Worm (Caenorhabditis elegans) whole organism, young adult: ENCODE measurements around the gene srw-24.

Experiments
- B0035.1 ChIP-seq: sonication (generic microtip); optimal IDR thresholded peaks from 2 replicates; lab custom pipeline; 2016; ENCODE audit warnings: missing genetic modification characterization, mild to moderate bottlenecking, missing compliant biosample characterization, missing genotype, missing genetic modification reagents
- F33H1.4 ChIP-seq: fragments of 200-800 bp; sonication (Bioruptor generic); IDR thresholded peaks from 2 replicates; pipeline ENCODE4 v1.3.6; 2022; ENCODE audit warnings: missing genetic modification reagents, missing genetic modification characterization, missing compliant biosample characterization
- F55B11.4 ChIP-seq: sonication (generic microtip); optimal IDR thresholded peaks from 2 replicates; lab custom pipeline; 2016; ENCODE audit warnings: missing compliant biosample characterization, missing genetic modification characterization, borderline replicate concordance; ENCODE audit not compliant: insufficient read depth
- F57C9.4 ChIP-seq: sonication (generic microtip); optimal IDR thresholded peaks from 2 replicates; lab custom pipeline; 2017; ENCODE audit warnings: mild to moderate bottlenecking, missing genetic modification characterization, missing compliant biosample characterization
- K11D2.4 ChIP-seq: fragments of 200-800 bp; sonication (Bioruptor generic); IDR thresholded peaks from 2 replicates; pipeline ENCODE4 v1.3.6; 2022; ENCODE audit warnings: missing genetic modification reagents, missing genetic modification characterization, missing compliant biosample characterization
- K12H6.12 ChIP-seq: fragments of 200-800 bp; sonication (Bioruptor generic); optimal IDR thresholded peaks from 2 replicates; lab custom pipeline; 2018; ENCODE audit warnings: mild to moderate bottlenecking, missing genetic modification characterization, missing compliant biosample characterization
- T07F8.4 ChIP-seq: sonication (generic microtip); optimal IDR thresholded peaks from 2 replicates; lab custom pipeline; 2016; ENCODE audit warnings: mild to moderate bottlenecking, missing genetic modification characterization, moderate library complexity, missing compliant biosample characterization
- Y53F4B.3 ChIP-seq: fragments of 200-800 bp; sonication (Bioruptor generic); IDR thresholded peaks from 2 replicates; pipeline ENCODE4 v1.3.6; 2022; ENCODE audit warnings: missing genetic modification reagents, missing genetic modification characterization, missing compliant biosample characterization
- Y53G8AR.9 ChIP-seq: fragments of 200-800 bp; sonication (Bioruptor generic); conservative IDR thresholded peaks from 2 replicates; pipeline ENCODE4 v1.3.6; 2022; ENCODE audit warnings: missing genetic modification reagents, missing genetic modification characterization, missing compliant biosample characterization
- Y95B8A.8 ChIP-seq: fragments of 200-800 bp; sonication (Bioruptor generic); IDR thresholded peaks from 2 replicates; pipeline ENCODE4 v1.3.6; 2022; ENCODE audit warnings: missing genetic modification reagents, missing genetic modification characterization, missing compliant biosample characterization
- ZK185.1 ChIP-seq: sonication (generic microtip); optimal IDR thresholded peaks from 2 replicates; lab custom pipeline; 2016; ENCODE audit warnings: mild to moderate bottlenecking, missing genetic modification characterization, missing compliant biosample characterization; ENCODE audit not compliant: poor library complexity, severe bottlenecking
- akir-1 ChIP-seq: fragments of 200-800 bp; sonication (Bioruptor generic); optimal IDR thresholded peaks from 2 replicates; lab custom pipeline; 2018; ENCODE audit warnings: mild to moderate bottlenecking, missing genetic modification characterization, moderate library complexity, missing compliant biosample characterization
- ama-1 ChIP-seq, 3 experiments: fragments of 150-350 bp in 1 of 3; sonication (generic microtip) in 2 of 3; optimal IDR thresholded peaks; 2 replicates each; lab custom pipeline; 2014 to 2018; ENCODE audit warnings: missing biosample characterization in 2 of 3, missing genetic modification characterization in 2 of 3, missing genetic modification reagents in 2 of 3
- aptf-3 ChIP-seq: fragments of 200-800 bp; sonication (Bioruptor generic); IDR thresholded peaks from 2 replicates; pipeline ENCODE4 v1.3.6; 2022; ENCODE audit warnings: missing genetic modification characterization, missing compliant biosample characterization
- attf-3 ChIP-seq: fragments of 200-800 bp; sonication (Bioruptor generic); conservative IDR thresholded peaks from 2 replicates; pipeline ENCODE4 v1.3.6; 2022; ENCODE audit warnings: missing genetic modification reagents, missing genetic modification characterization, missing compliant biosample characterization
- attf-5 ChIP-seq: fragments of 200-800 bp; sonication (Bioruptor generic); optimal IDR thresholded peaks from 2 replicates; lab custom pipeline; 2018; ENCODE audit warnings: mild to moderate bottlenecking, missing genetic modification characterization, missing compliant biosample characterization
- ccch-3 ChIP-seq: fragments of 200-800 bp; sonication (Bioruptor generic); optimal IDR thresholded peaks from 2 replicates; lab custom pipeline; 2018; ENCODE audit warnings: mild to moderate bottlenecking, missing genetic modification characterization, missing compliant biosample characterization
- cebp-1 ChIP-seq, 2 experiments: fragments of 200-800 bp in 1 of 2; sonication (Bioruptor generic) in 1 of 2; sonication (generic microtip) in 1 of 2; IDR thresholded peaks in 1 of 2; optimal IDR thresholded peaks in 1 of 2; 2 replicates each; pipeline versions ENCODE4 v1.3.6 to Lab custom; 2017 to 2022; ENCODE audit warnings: missing compliant biosample characterization in 2 of 2, missing genetic modification characterization in 2 of 2, mild to moderate bottlenecking in 1 of 2, missing genetic modification reagents in 1 of 2, moderate library complexity in 1 of 2
- ceh-27 ChIP-seq: fragments of 200-800 bp; sonication (Bioruptor generic); optimal IDR thresholded peaks from 2 replicates; lab custom pipeline; 2018; ENCODE audit warnings: mild to moderate bottlenecking, missing genetic modification characterization, moderate library complexity, missing compliant biosample characterization
- dpff-1 ChIP-seq: sonication (generic microtip); optimal IDR thresholded peaks from 2 replicates; lab custom pipeline; 2017; ENCODE audit warnings: mild to moderate bottlenecking, missing genetic modification characterization, missing compliant biosample characterization
- hlh-26 ChIP-seq: fragments of 200-800 bp; sonication (Bioruptor generic); conservative IDR thresholded peaks from 2 replicates; pipeline ENCODE4 v1.3.6; 2022; ENCODE audit warnings: missing genetic modification reagents, missing genetic modification characterization, missing compliant biosample characterization
- hmg-1.2 ChIP-seq: fragments of 200-800 bp; sonication (Bioruptor generic); IDR thresholded peaks from 2 replicates; pipeline ENCODE4 v1.3.6; 2022; ENCODE audit warnings: missing genetic modification reagents, missing genetic modification characterization, missing compliant biosample characterization
- let-607 ChIP-seq, 2 experiments: fragments of 200-800 bp in 1 of 2; sonication (Bioruptor generic) in 1 of 2; sonication (generic microtip) in 1 of 2; optimal IDR thresholded peaks; 2 replicates each; lab custom pipeline; 2016 to 2018; ENCODE audit warnings: mild to moderate bottlenecking in 2 of 2, missing compliant biosample characterization in 2 of 2, missing genetic modification characterization in 2 of 2, moderate library complexity in 2 of 2, missing genotype in 1 of 2
- lin-35 ChIP-seq, 3 experiments: fragments of 150-350 bp in 2 of 3; sonication (generic microtip) in 1 of 3; optimal IDR thresholded peaks; 2 replicates each; lab custom pipeline; 2014 to 2018; ENCODE audit warnings: missing biosample characterization in 3 of 3, missing genetic modification characterization in 3 of 3, missing genetic modification reagents in 3 of 3
- lin-40 ChIP-seq: sonication (generic microtip); optimal IDR thresholded peaks from 2 replicates; lab custom pipeline; 2016; ENCODE audit warnings: missing genetic modification characterization, mild to moderate bottlenecking, missing compliant biosample characterization, missing genotype, missing genetic modification reagents
- madf-3 ChIP-seq: fragments of 200-800 bp; sonication (Bioruptor generic); IDR thresholded peaks from 2 replicates; pipeline ENCODE4 v1.3.6; 2022; ENCODE audit warnings: missing genetic modification reagents, missing genetic modification characterization, missing compliant biosample characterization
- madf-6 ChIP-seq: fragments of 200-800 bp; sonication (Bioruptor generic); IDR thresholded peaks from 2 replicates; pipeline ENCODE4 v1.3.6; 2022; ENCODE audit warnings: missing genetic modification reagents, missing genetic modification characterization, missing compliant biosample characterization
- madf-8 ChIP-seq: fragments of 200-800 bp; sonication (Bioruptor generic); conservative IDR thresholded peaks from 2 replicates; pipeline ENCODE4 v1.3.6; 2022; ENCODE audit warnings: missing genetic modification reagents, missing genetic modification characterization, missing compliant biosample characterization
- mel-28 ChIP-seq: sonication (generic microtip); optimal IDR thresholded peaks from 2 replicates; lab custom pipeline; 2016; ENCODE audit warnings: borderline replicate concordance, mild to moderate bottlenecking, missing genetic modification characterization, missing compliant biosample characterization
- nfyb-1 ChIP-seq: fragments of 200-800 bp; sonication (Bioruptor generic); IDR thresholded peaks from 2 replicates; pipeline ENCODE4 v1.3.6; 2022; ENCODE audit warnings: missing genetic modification reagents, missing genetic modification characterization, missing compliant biosample characterization
- nhr-120 ChIP-seq: fragments of 200-800 bp; sonication (Bioruptor generic); IDR thresholded peaks from 2 replicates; pipeline ENCODE4 v1.3.6; 2022; ENCODE audit warnings: missing genetic modification characterization, missing compliant biosample characterization
- nhr-179 ChIP-seq: sonication (generic microtip); optimal IDR thresholded peaks from 2 replicates; lab custom pipeline; 2016; ENCODE audit warnings: mild to moderate bottlenecking, missing genetic modification characterization, missing compliant biosample characterization
- nhr-80 ChIP-seq: sonication (generic microtip); optimal IDR thresholded peaks from 2 replicates; lab custom pipeline; 2016; ENCODE audit warnings: missing genetic modification characterization, missing compliant biosample characterization
- nhr-90 ChIP-seq: sonication (generic microtip); optimal IDR thresholded peaks from 2 replicates; lab custom pipeline; 2016; ENCODE audit warnings: missing genotype, mild to moderate bottlenecking, missing genetic modification characterization, missing compliant biosample characterization
- rpc-1 ChIP-seq, 2 experiments: fragments of 150-350 bp in 1 of 2; sonication (generic microtip) in 1 of 2; optimal IDR thresholded peaks; 2 replicates each; lab custom pipeline; 2014 to 2018; ENCODE audit warnings: missing biosample characterization in 1 of 2, missing genetic modification characterization in 1 of 2, missing genetic modification reagents in 1 of 2, missing genotype in 1 of 2
- snpc-1.3 ChIP-seq: sonication (generic microtip); optimal IDR thresholded peaks from 2 replicates; lab custom pipeline; 2017; ENCODE audit warnings: missing genetic modification characterization, mild to moderate bottlenecking, missing compliant biosample characterization, antibody characterized with exemption, moderate library complexity, missing genotype, missing genetic modification reagents; ENCODE audit not compliant: insufficient read depth
- snpc-3.4 ChIP-seq: sonication (generic microtip); optimal IDR thresholded peaks from 2 replicates; lab custom pipeline; 2017; ENCODE audit warnings: missing genetic modification characterization, mild to moderate bottlenecking, missing compliant biosample characterization, antibody characterized with exemption, moderate library complexity, missing genotype, missing genetic modification reagents
- somi-1 ChIP-seq: fragments of 200-800 bp; sonication (Bioruptor generic); optimal IDR thresholded peaks from 2 replicates; lab custom pipeline; 2018; ENCODE audit warnings: mild to moderate bottlenecking, missing genetic modification characterization, missing compliant biosample characterization
- tlf-1 ChIP-seq: fragments of 200-800 bp; sonication (Bioruptor generic); optimal IDR thresholded peaks from 2 replicates; lab custom pipeline; 2018; ENCODE audit warnings: mild to moderate bottlenecking, missing genetic modification characterization, missing compliant biosample characterization
- xnd-1 ChIP-seq: sonication (generic microtip); optimal IDR thresholded peaks from 2 replicates; lab custom pipeline; 2016; ENCODE audit warnings: missing genotype, missing genetic modification reagents, missing genetic modification characterization, missing compliant biosample characterization
- zim-3 ChIP-seq: sonication (generic microtip); optimal IDR thresholded peaks from 2 replicates; lab custom pipeline; 2017; ENCODE audit warnings: mild to moderate bottlenecking, missing genetic modification characterization, moderate library complexity, missing compliant biosample characterization
- ztf-18 ChIP-seq: sonication (generic microtip); optimal IDR thresholded peaks from 2 replicates; lab custom pipeline; 2016; ENCODE audit warnings: missing genotype, mild to moderate bottlenecking, missing genetic modification characterization, missing compliant biosample characterization
- ztf-3 ChIP-seq: fragments of 200-800 bp; sonication (Bioruptor generic); optimal IDR thresholded peaks from 2 replicates; lab custom pipeline; 2018; ENCODE audit warnings: mild to moderate bottlenecking, missing genetic modification characterization, missing compliant biosample characterization

srw-24 gene

ce11 chrV:15190903-15191302 is 32.9 kb upstream of the srw-24 start, which contains the start of gene Y75B12B.11 (continued):
- TF ChIP-seq T07F8.4: peak; percentile 91
- peak; percentile 90 for TF ChIP-seq ZK185.1 (tag; lab: Kevin White, UChicago)
- peak; percentile 98 for TF ChIP-seq zim-3 (tag; lab: Kevin White, UChicago)
- TF ChIP-seq madf-3 (GFP tag; lab: Robert Waterston, UW): peak; percentile 88
- TF ChIP-seq nhr-120 (GFP tag; lab: Robert Waterston, UW): peak; percentile 96
- TF ChIP-seq dpff-1 (tag; lab: Kevin White, UChicago): peak; percentile 72

- TF ChIP-seq ztf-3 (GFP tag; lab: Kevin White, UChicago): no peak
- no peak for TF ChIP-seq nhr-120 (GFP tag; lab: Robert Waterston, UW)
- no peak for TF ChIP-seq Y53F4B.3 (GFP tag; lab: Robert Waterston, UW)
- TF ChIP-seq madf-6 (GFP tag; lab: Robert Waterston, UW): no peak
- no peak for TF ChIP-seq madf-8 (GFP tag; lab: Robert Waterston, UW)
- TF ChIP-seq Y53G8AR.9 (GFP tag; lab: Robert Waterston, UW): no peak
- no peak for TF ChIP-seq xnd-1 (tag; lab: Kevin White, UChicago)
- no peak for TF ChIP-seq aptf-3 (GFP tag; lab: Robert Waterston, UW)
- no peak for TF ChIP-seq K11D2.4 (GFP tag; lab: Robert Waterston, UW)
- no peak for TF ChIP-seq ccch-3 (GFP tag; lab: Kevin White, UChicago)
- TF ChIP-seq lin-40 (tag; lab: Kevin White, UChicago): no peak
- no peak for TF ChIP-seq F33H1.4 (GFP tag; lab: Robert Waterston, UW)
- no peak for TF ChIP-seq snpc-1.3 (tag; lab: Kevin White, UChicago)
Observed at ce11 chrV:15191971-15192370, 31.8 kb upstream of the srw-24 start.

ce11 chrV:15192377-15192776 is 31.4 kb upstream of the srw-24 start, which contains the start of gene plc-2:
Gene plc-2, plus strand, starts transcription at chrV:15192572.
- TF ChIP-seq attf-3 (GFP tag; lab: Robert Waterston, UW): no peak
- TF ChIP-seq F55B11.4 (tag; lab: Kevin White, UChicago): no peak
- no peak for TF ChIP-seq F57C9.4
- TF ChIP-seq hmg-1.2 (GFP tag; lab: Robert Waterston, UW): peak; percentile 11; the same call in 1 of the 2 replicates
- 0 out of 2 replicates have a peak, but pooled peaks have one; percentile 44 for TF ChIP-seq nfyb-1 (GFP tag; lab: Robert Waterston, UW)
- no peak for TF ChIP-seq tlf-1 (GFP tag; lab: Kevin White, UChicago)
- TF ChIP-seq mel-28: no peak
- TF ChIP-seq snpc-3.4 (tag; lab: Kevin White, UChicago): no peak
- no peak for TF ChIP-seq lin-35 (GFP tag; optimal IDR thresholded peaks at IDR 0.05; lab: Kevin White, UChicago)
- no peak for TF ChIP-seq somi-1 (GFP tag; lab: Kevin White, UChicago)
- no peak for TF ChIP-seq B0035.1 (tag; lab: Kevin White, UChicago)
- no peak for TF ChIP-seq K12H6.12 (tag; lab: Kevin White, UChicago)
- TF ChIP-seq nhr-90 (tag; lab: Kevin White, UChicago): peak; percentile 21
- TF ChIP-seq attf-5 (GFP tag; lab: Kevin White, UChicago): peak; percentile 5
- no peak for TF ChIP-seq cebp-1 (GFP tag; IDR thresholded peaks at IDR 0.05; lab: Robert Waterston, UW)
- peak; percentile 14 for TF ChIP-seq cebp-1 (tag; optimal IDR thresholded peaks at IDR 0.05; lab: Kevin White, UChicago)
- TF ChIP-seq Y53G8AR.9 (GFP tag; lab: Robert Waterston, UW): no peak
- no peak for TF ChIP-seq ama-1 (optimal IDR thresholded peaks at IDR 0.05; lab: Kevin White, UChicago)
- TF ChIP-seq ama-1 (GFP tag; optimal IDR thresholded peaks at IDR 0.05; lab: Kevin White, UChicago): no peak
- TF ChIP-seq ceh-27 (GFP tag; lab: Kevin White, UChicago): no peak
- no peak for TF ChIP-seq nhr-179
- TF ChIP-seq akir-1 (GFP tag; lab: Kevin White, UChicago): no peak
- no peak for TF ChIP-seq ztf-18 (tag; lab: Kevin White, UChicago)
- TF ChIP-seq nhr-80 (tag; lab: Kevin White, UChicago): peak; percentile 80
- no peak for TF ChIP-seq hlh-26 (GFP tag; lab: Robert Waterston, UW)
- TF ChIP-seq ccch-3 (GFP tag; lab: Kevin White, UChicago): no peak
- TF ChIP-seq let-607 (tag; optimal IDR thresholded peaks at IDR 0.05; lab: Kevin White, UChicago): peak; percentile 12 to 14
- no peak for TF ChIP-seq rpc-1 (optimal IDR thresholded peaks at IDR 0.05; lab: Kevin White, UChicago)
- TF ChIP-seq rpc-1 (tag; optimal IDR thresholded peaks at IDR 0.05; lab: Kevin White, UChicago): no peak
- TF ChIP-seq Y95B8A.8 (GFP tag; lab: Robert Waterston, UW): no peak
